Worm (Caenorhabditis elegans): ENCODE measurements around the gene M02A10.1.

M02A10.1 gene

DNA sequence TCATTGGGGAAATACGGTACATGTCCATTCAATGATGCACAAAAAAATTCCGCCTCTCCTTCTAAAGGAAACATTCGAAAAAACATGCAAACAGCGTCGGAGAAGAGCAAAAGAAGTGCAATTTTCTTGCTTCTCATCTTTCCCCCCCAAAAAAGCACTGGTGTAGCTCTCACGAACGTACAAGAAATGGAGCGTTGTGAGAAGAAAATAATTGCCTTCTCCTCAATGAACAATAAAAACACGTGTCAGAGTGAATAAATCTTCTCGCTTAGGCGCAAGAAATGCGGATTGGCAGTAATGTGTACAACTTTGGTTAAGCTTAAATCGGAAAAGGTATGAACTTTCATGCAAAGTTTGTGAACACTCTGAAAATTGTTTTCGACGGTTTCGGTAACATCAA lies 41.7 kb downstream of the M02A10.1 start:
- TF ChIP-seq ztf-11 (tag; optimal IDR thresholded peaks at IDR 0.05) (no peak), zag-1 (tag; optimal IDR thresholded peaks at IDR 0.05) (no peak), ZK546.5 (tag; optimal IDR thresholded peaks at IDR 0.05) (no peak), unc-62 (GFP tag; optimal IDR thresholded peaks at IDR 0.05) (no peak), lsy-2 (tag; optimal IDR thresholded peaks at IDR 0.05) (no peak), ama-1 (optimal IDR thresholded peaks at IDR 0.05) (no peak), elt-3 (tag; optimal IDR thresholded peaks at IDR 0.05) (no peak), Y55F3AM.14 (GFP tag; optimal IDR thresholded peaks at IDR 0.05) (no peak), snpc-4 (tag; optimal IDR thresholded peaks at IDR 0.05) (no peak), crh-2 (tag; optimal IDR thresholded peaks at IDR 0.05) (no peak), lin-39 (tag; optimal IDR thresholded peaks at IDR 0.05) (no peak), ztf-4 (tag; optimal IDR thresholded peaks at IDR 0.05) (no peak), nhr-11 (tag; optimal IDR thresholded peaks at IDR 0.05) (no peak), sem-4 (tag; optimal IDR thresholded peaks at IDR 0.05) (no peak), mbf-1 (tag; optimal IDR thresholded peaks at IDR 0.05) (no peak), fos-1 (tag; optimal IDR thresholded peaks at IDR 0.05) (no peak)
